Fruit fly (Drosophila melanogaster) whole organism, embryonic: ENCODE results near the gene nanos.
A peak's percentile ranks its signal among the peaks of the same experiment; 100 is the strongest.

Source experiments
- CG10321 ChIP-seq: fragments of 200-800 bp; sonication (Bioruptor generic); IDR thresholded peaks from 2 replicates; pipeline ENCODE4 v1.3.6; 2022; ENCODE audit warnings: missing biosample characterization, missing genetic modification characterization
- CG11247 ChIP-seq: fragments of 200-800 bp; sonication (Bioruptor generic); IDR thresholded peaks from 2 replicates; pipeline ENCODE4 v1.3.6; 2022; ENCODE audit warnings: missing biosample characterization, missing genetic modification characterization
- CG12155 ChIP-seq: fragments of 200-800 bp; sonication (Bioruptor generic); optimal IDR thresholded peaks from 3 replicates; lab custom pipeline; 2016; ENCODE audit warnings: missing biosample characterization, missing genetic modification characterization
- CG1233 ChIP-seq: fragments of 200-800 bp; sonication (Bioruptor generic); optimal IDR thresholded peaks from 4 replicates; lab custom pipeline; 2018; ENCODE audit warnings: missing biosample characterization, mild to moderate bottlenecking, missing genetic modification characterization
- CG13624 ChIP-seq: fragments of 200-800 bp; sonication (Bioruptor generic); optimal IDR thresholded peaks from 2 replicates; lab custom pipeline; 2016; ENCODE audit warnings: missing biosample characterization, missing genetic modification characterization
- CG14667 ChIP-seq: fragments of 200-800 bp; sonication (Bioruptor generic); IDR thresholded peaks from 2 replicates; pipeline ENCODE4 v1.3.6; 2022; ENCODE audit warnings: missing biosample characterization, missing genetic modification characterization
- CG16813 ChIP-seq: fragments of 200-800 bp; sonication (Bioruptor generic); IDR thresholded peaks from 3 replicates; pipeline ENCODE4 v1.3.6; 2022; ENCODE audit warnings: missing biosample characterization, missing genetic modification characterization; ENCODE audit not compliant: partially characterized antibody
- CG16863 ChIP-seq: fragments of 200-800 bp; sonication (Bioruptor generic); optimal IDR thresholded peaks from 3 replicates; lab custom pipeline; 2016; ENCODE audit warnings: missing biosample characterization, missing genetic modification characterization
- CG2678 ChIP-seq: fragments of 200-800 bp; sonication (Bioruptor generic); optimal IDR thresholded peaks from 3 replicates; lab custom pipeline; 2019; ENCODE audit warnings: missing biosample characterization, mild to moderate bottlenecking, missing genetic modification characterization, moderate library complexity
- CG3995 ChIP-seq: fragments of 200-800 bp; sonication (Bioruptor generic); optimal IDR thresholded peaks from 3 replicates; lab custom pipeline; 2016; ENCODE audit warnings: missing biosample characterization, missing genetic modification characterization
- CG4282 ChIP-seq: fragments of 200-800 bp; sonication (Bioruptor generic); optimal IDR thresholded peaks from 2 replicates; lab custom pipeline; 2016; ENCODE audit warnings: missing biosample characterization, missing genetic modification characterization
- CG4730 ChIP-seq: fragments of 200-800 bp; sonication (Bioruptor generic); IDR thresholded peaks from 2 replicates; pipeline ENCODE4 v1.3.6; 2022; ENCODE audit warnings: missing biosample characterization, missing genetic modification characterization
- CG6272 ChIP-seq: fragments of 200-800 bp; sonication (Bioruptor generic); IDR thresholded peaks from 2 replicates; pipeline ENCODE4 v1.3.6; 2022; ENCODE audit warnings: missing biosample characterization, missing genetic modification characterization
- CG6765 ChIP-seq: fragments of 200-800 bp; sonication (Bioruptor generic); optimal IDR thresholded peaks from 3 replicates; lab custom pipeline; 2017; ENCODE audit warnings: missing biosample characterization, mild to moderate bottlenecking, missing genetic modification characterization
- CG7357 ChIP-seq: fragments of 200-800 bp; sonication (Bioruptor generic); IDR thresholded peaks from 3 replicates; pipeline ENCODE4 v1.3.6; 2022; ENCODE audit warnings: missing biosample characterization, missing genetic modification characterization
- CG8290 ChIP-seq, 3 experiments: fragments of 200-800 bp; sonication (Bioruptor generic); optimal IDR thresholded peaks; 2 replicates each; lab custom pipeline; 2016 to 2019; ENCODE audit warnings: missing biosample characterization in 3 of 3, missing genetic modification characterization in 3 of 3, mild to moderate bottlenecking in 2 of 3, moderate library complexity in 1 of 3
- CG9797 ChIP-seq: fragments of 200-800 bp; sonication (Bioruptor generic); optimal IDR thresholded peaks from 3 replicates; lab custom pipeline; 2018; ENCODE audit warnings: missing biosample characterization, mild to moderate bottlenecking, missing genetic modification characterization
- Dll ChIP-seq: fragments of 200-800 bp; sonication (Bioruptor generic); IDR thresholded peaks from 4 replicates; pipeline ENCODE4 v1.3.6; 2022; ENCODE audit warnings: missing biosample characterization, missing genetic modification characterization; ENCODE audit not compliant: partially characterized antibody
- E2f2 ChIP-seq: fragments of 200-800 bp; sonication (Bioruptor generic); IDR thresholded peaks from 2 replicates; pipeline ENCODE4 v1.3.6; 2022; ENCODE audit warnings: missing biosample characterization, missing genetic modification characterization
- ERR ChIP-seq: fragments of 200-800 bp; sonication (Bioruptor generic); optimal IDR thresholded peaks from 2 replicates; lab custom pipeline; 2016; ENCODE audit warnings: missing biosample characterization, missing genetic modification characterization
- Ets65A ChIP-seq: fragments of 200-800 bp; sonication (Bioruptor generic); peaks from one replicate; lab custom pipeline; 2016; ENCODE audit warnings: missing biosample characterization, missing genetic modification characterization
- Fer1 ChIP-seq: fragments of 200-800 bp; sonication (Bioruptor generic); optimal IDR thresholded peaks from 2 replicates; lab custom pipeline; 2017; ENCODE audit warnings: missing biosample characterization, mild to moderate bottlenecking, missing genetic modification characterization
- Meics ChIP-seq: fragments of 200-800 bp; sonication (Bioruptor generic); optimal IDR thresholded peaks from 2 replicates; lab custom pipeline; 2017; ENCODE audit warnings: missing biosample characterization, mild to moderate bottlenecking, missing genetic modification characterization
- Rfx ChIP-seq: fragments of 200-800 bp; sonication (Bioruptor generic); IDR thresholded peaks from 2 replicates; pipeline ENCODE4 v1.3.6; 2022; ENCODE audit warnings: missing biosample characterization, missing genetic modification characterization
- Sox102F ChIP-seq: fragments of 200-800 bp; sonication (Bioruptor generic); optimal IDR thresholded peaks from 2 replicates; lab custom pipeline; 2018; ENCODE audit warnings: missing biosample characterization, mild to moderate bottlenecking, missing genetic modification characterization, moderate library complexity
- Spps ChIP-seq: fragments of 200-800 bp; sonication (Bioruptor generic); optimal IDR thresholded peaks from 2 replicates; lab custom pipeline; 2018; ENCODE audit warnings: missing biosample characterization, mild to moderate bottlenecking, missing genetic modification characterization
- TFAM ChIP-seq: fragments of 200-800 bp; sonication (Bioruptor generic); optimal IDR thresholded peaks from 2 replicates; lab custom pipeline; 2017; ENCODE audit warnings: missing biosample characterization, missing genetic modification characterization, inconsistent platforms
- Taf1 ChIP-seq: fragments of 200-800 bp; sonication (Bioruptor generic); IDR thresholded peaks from 2 replicates; pipeline ENCODE4 v1.3.6; 2022; ENCODE audit warnings: missing biosample characterization, missing genetic modification characterization
- ase ChIP-seq: fragments of 200-800 bp; sonication (Bioruptor generic); IDR thresholded peaks from 3 replicates; pipeline ENCODE4 v1.3.6; 2022; ENCODE audit warnings: missing biosample characterization, missing genetic modification characterization
- chn ChIP-seq: fragments of 200-800 bp; sonication (Bioruptor generic); optimal IDR thresholded peaks from 2 replicates; lab custom pipeline; 2016; ENCODE audit warnings: missing biosample characterization, missing genetic modification characterization
- croc ChIP-seq: fragments of 200-800 bp; sonication (Bioruptor generic); conservative IDR thresholded peaks from 3 replicates; pipeline ENCODE4 v1.3.6; 2022; ENCODE audit warnings: missing biosample characterization, missing genetic modification characterization
- disco-r ChIP-seq: fragments of 200-800 bp; sonication (Bioruptor generic); optimal IDR thresholded peaks from 2 replicates; lab custom pipeline; 2016; ENCODE audit warnings: missing biosample characterization, missing genetic modification characterization
- hbn ChIP-seq: fragments of 200-800 bp; sonication (Bioruptor generic); IDR thresholded peaks from 2 replicates; pipeline ENCODE4 v1.3.6; 2022; ENCODE audit warnings: missing biosample characterization, missing genetic modification characterization; ENCODE audit not compliant: partially characterized antibody
- peb ChIP-seq: fragments of 200-800 bp; sonication (Bioruptor generic); IDR thresholded peaks from 2 replicates; pipeline ENCODE4 v1.3.6; 2022; ENCODE audit warnings: missing biosample characterization, missing genetic modification characterization
- slbo ChIP-seq: fragments of 200-800 bp; sonication (Bioruptor generic); IDR thresholded peaks from 2 replicates; pipeline ENCODE4 v1.3.6; 2022; ENCODE audit warnings: missing biosample characterization, missing genetic modification characterization
- sqz ChIP-seq: fragments of 200-800 bp; sonication (Bioruptor generic); optimal IDR thresholded peaks from 3 replicates; lab custom pipeline; 2018; ENCODE audit warnings: missing biosample characterization, mild to moderate bottlenecking, missing genetic modification characterization
- sr ChIP-seq: fragments of 200-800 bp; sonication (Bioruptor generic); IDR thresholded peaks from 3 replicates; pipeline ENCODE4 v1.3.6; 2022; ENCODE audit warnings: missing biosample characterization, missing genetic modification characterization
- ssp ChIP-seq: fragments of 200-800 bp; sonication (Bioruptor generic); IDR thresholded peaks from 2 replicates; pipeline ENCODE4 v1.3.6; 2022; ENCODE audit warnings: missing biosample characterization, missing genetic modification characterization
- tin ChIP-seq: fragments of 200-800 bp; sonication (Bioruptor generic); optimal IDR thresholded peaks from 3 replicates; lab custom pipeline; 2016; ENCODE audit warnings: missing biosample characterization, missing genetic modification characterization
- trem ChIP-seq: fragments of 200-800 bp; optimal IDR thresholded peaks from 3 replicates; lab custom pipeline; 2019; ENCODE audit warnings: missing biosample characterization, mild to moderate bottlenecking, missing genetic modification characterization, moderate library complexity
- ttk ChIP-seq: fragments of 200-800 bp; sonication (Bioruptor generic); IDR thresholded peaks from 2 replicates; pipeline ENCODE4 v2.1.2; 2022; ENCODE audit warnings: missing biosample characterization, missing genetic modification characterization
- zfh2 ChIP-seq: fragments of 200-800 bp; sonication (Bioruptor generic); optimal IDR thresholded peaks from 2 replicates; lab custom pipeline; 2016; ENCODE audit warnings: missing biosample characterization, missing genetic modification characterization

Gene nanos

DNA sequence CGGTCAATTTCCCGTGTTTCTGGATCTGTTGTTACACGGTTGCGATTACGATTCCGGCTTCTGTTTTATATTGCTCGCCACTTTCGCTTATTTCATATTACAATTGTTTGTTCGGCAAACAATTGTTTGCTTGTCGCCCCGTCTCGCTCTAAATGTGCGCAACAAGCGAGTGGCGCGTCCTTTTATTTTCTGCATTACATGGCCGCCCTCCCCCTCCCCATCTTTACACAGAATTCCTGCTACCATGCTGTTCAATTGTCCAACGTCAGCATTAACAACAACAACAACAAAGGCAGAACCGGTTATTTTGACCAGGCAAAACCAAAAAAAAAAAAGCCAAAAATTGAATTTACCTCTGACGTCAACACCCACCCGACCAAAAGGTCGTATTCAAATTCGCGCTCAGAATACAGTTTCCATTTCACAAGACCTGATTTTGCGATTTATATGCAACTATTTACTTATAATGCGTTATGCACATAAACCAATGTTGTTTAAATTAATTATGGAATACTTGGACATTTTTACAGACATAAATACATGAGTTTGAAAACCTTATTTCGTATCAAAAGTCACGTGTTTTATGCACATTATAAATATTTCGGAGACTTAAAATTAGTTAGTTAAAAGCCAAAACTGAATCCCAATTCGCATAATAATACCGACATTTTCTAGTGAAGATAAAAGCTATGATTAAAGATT is 9.2 kb downstream of the nanos start (continued):
- no peak for TF ChIP-seq Meics

DNA sequence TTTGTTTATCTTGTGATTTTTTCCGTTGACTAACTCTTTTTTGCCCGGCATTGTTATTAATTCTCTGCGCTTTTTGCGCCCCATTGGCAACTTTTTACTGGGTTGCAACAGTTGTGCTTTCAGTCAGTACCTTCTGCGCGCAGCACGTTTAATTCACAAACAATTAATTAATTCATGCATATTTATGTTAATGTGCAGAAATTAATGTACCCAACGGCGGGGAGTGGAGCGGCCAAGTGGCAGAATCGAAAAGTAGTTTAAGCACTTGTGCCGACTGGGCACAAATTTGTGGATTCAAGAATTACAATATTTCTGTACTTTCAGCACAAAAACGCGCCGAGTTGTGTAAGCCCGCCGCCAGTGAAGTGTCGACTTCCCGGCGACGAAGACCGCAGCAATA is 10.5 kb downstream of the nanos start:
- TF ChIP-seq CG16863 (GFP tag; lab: Kevin White, UChicago): no peak
- TF ChIP-seq Ets65A (GFP tag; lab: Kevin White, UChicago): peak; percentile 60
- TF ChIP-seq hbn (GFP tag; lab: Robert Waterston, UW): no peak
- TF ChIP-seq E2f2 (GFP tag; lab: Robert Waterston, UW): 0 out of 2 replicates have a peak, but pooled peaks have one; percentile 6

DNA sequence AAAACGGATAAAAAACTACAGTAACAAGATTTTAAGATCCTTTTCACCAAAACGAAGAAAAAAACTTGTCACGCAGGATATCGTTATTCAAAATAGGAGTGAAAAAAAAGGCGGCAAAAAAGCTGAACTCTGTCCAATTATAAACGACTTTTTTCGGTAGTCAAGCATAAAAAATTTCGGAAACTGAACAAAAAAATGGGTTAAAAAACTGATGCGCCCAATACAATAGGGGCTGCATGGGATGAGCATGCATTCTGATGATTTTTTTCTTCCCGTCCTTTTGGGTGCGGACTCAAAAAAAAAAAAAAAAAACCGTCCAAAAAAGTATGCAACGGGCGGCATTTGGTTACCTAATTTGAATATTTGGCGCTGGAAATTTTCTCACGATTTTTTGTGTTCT is 17.5 kb downstream of the nanos start:
- TF ChIP-seq sqz (GFP tag; lab: Kevin White, UChicago): peak; percentile 95
- no peak for TF ChIP-seq CG2678 (tag; lab: Kevin White, UChicago)

DNA sequence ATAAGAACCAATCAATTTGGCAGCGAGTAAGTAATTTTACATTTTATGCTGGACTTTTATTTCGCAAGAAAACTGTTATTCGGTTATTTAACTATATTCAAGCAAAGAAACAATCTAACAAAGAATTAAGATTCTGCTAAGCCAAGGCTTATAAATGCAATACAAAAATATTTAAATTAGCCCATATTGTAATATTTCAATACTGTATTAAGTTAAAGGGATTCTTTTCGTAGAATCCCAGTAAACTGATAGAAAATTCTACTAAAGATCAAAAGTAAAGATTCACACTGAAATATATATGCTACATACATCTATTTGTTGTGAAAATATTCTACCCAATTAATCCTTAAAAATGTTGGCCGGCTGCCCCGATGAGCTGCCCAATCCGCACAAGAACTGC is 19.7 kb downstream of the nanos start, which contains the start of gene CG14282:
Gene CG14282 (plus strand): TSS at position 301 of the 400 bp plus-strand sequence.
- TF ChIP-seq ase (GFP tag; lab: Robert Waterston, UW) (no peak), Sox102F (GFP tag; lab: Kevin White, UChicago) (no peak), CG10321 (GFP tag; lab: Robert Waterston, UW) (no peak)
- TF ChIP-seq, all 482 proteins: peak for 0

DNA sequence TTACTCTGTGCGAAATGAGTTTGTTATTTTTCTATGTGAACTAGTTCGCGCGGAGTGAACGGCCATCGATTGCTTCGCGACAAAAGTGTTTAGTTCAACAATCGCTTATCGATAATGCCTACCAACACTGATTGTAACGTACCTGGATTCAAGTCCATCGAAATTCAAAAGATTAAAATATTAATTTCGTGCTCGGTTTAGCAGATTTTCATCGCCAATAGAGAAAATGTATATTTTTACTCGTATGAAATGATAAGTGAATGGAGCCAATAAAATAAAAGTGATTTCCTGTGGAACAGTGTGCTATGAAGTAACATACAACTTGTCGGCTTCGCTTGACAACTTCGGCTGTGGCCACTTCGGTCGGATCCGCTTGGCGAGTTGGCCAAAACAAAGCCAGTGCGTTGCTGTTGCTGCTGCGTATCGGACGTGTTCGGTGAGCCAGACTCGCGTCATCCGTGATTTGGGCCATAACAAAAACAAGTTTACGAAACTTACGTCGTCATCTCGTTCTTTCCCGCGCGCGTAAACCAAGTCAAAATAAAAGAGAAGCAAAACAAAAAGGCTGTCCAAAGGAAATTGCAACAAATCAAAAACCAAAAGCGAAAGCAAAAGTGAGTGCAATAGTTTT is 23.3 kb downstream of the nanos start, which contains the start of the genes CG5555 and myd:
Gene CG5555 (minus strand): TSS at position 276 of the 631 bp plus-strand sequence.
Gene myd (plus strand): TSS at position 397 of the 631 bp plus-strand sequence.
- TF ChIP-seq trem (tag; lab: Kevin White, UChicago) (peak; percentile 36), ERR (GFP tag; lab: Kevin White, UChicago) (no peak), Rfx (GFP tag; lab: Robert Waterston, UW) (peak; percentile 62), CG4282 (GFP tag; lab: Kevin White, UChicago) (no peak), CG11247 (GFP tag; lab: Robert Waterston, UW) (no peak), sr (GFP tag; lab: Robert Waterston, UW) (no peak), CG14667 (no peak), CG1233 (GFP tag; lab: Kevin White, UChicago) (no peak), zfh2 (GFP tag; lab: Kevin White, UChicago) (peak; percentile 40), ssp (no peak), CG12155 (GFP tag; lab: Kevin White, UChicago) (peak; percentile 52), ttk (GFP tag; lab: Robert Waterston, UW) (no peak), TFAM (no peak), CG16813 (peak; percentile 68), CG6272 (no peak), CG7357 (GFP tag; lab: Robert Waterston, UW) (peak; percentile 33; the same call in 1 of the 3 replicates), peb (no peak), Taf1 (GFP tag; lab: Robert Waterston, UW) (no peak), CG6765 (GFP tag; lab: Kevin White, UChicago) (no peak), CG8290 (GFP tag; optimal IDR thresholded peaks at IDR 0.05; lab: Kevin White, UChicago) (no peak), CG8290 (tag; optimal IDR thresholded peaks at IDR 0.05; lab: Kevin White, UChicago) (peak in 1 of 2 experiments; percentile 63), Dll (peak; percentile 78), chn (GFP tag; lab: Kevin White, UChicago) (peak; percentile 38), Fer1 (GFP tag; lab: Kevin White, UChicago) (peak; percentile 55), CG13624 (GFP tag; lab: Kevin White, UChicago) (peak; percentile 67), croc (no peak), slbo (GFP tag; lab: Robert Waterston, UW) (peak; percentile 51; the same call in 1 of the 2 replicates), Spps (no peak), CG3995 (peak; percentile 87), CG9797 (GFP tag; lab: Kevin White, UChicago) (no peak), CG4730 (GFP tag; lab: Robert Waterston, UW) (no peak), disco-r (peak; percentile 57), tin (GFP tag; lab: Kevin White, UChicago) (no peak)
